Worm (Caenorhabditis elegans): ENCODE data around the gene idpp-12.

DNA sequence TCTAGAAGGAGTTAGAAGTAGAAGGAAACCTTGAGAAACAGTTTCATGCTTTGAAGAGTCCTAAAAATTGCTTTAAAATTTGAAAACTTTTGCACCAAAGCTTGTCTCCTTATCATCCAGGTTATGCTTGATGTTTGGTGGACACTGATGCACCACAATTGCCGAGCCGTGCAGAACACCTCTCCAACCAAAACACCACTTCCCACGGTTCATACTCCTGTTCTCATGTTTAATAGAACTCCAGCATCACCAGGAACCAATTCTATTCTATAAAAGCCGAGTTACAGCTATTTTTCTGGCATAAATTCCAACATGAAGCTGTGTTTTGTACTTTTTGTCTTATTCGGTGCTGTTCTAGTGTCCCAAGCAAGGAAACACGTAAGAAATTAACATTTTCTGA, 37.4 kb downstream of the idpp-12 start, which contains the start of gene F42A6.2:
- TF ChIP-seq lin-15B (tag; optimal IDR thresholded peaks at IDR 0.05) (no peak), fkh-10 (GFP tag; optimal IDR thresholded peaks at IDR 0.05) (no peak), nhr-237 (tag; optimal IDR thresholded peaks at IDR 0.05) (no peak), dpl-1 (GFP tag; optimal IDR thresholded peaks at IDR 0.05) (no peak), zag-1 (tag; optimal IDR thresholded peaks at IDR 0.05) (no peak), aly-2 (tag; optimal IDR thresholded peaks at IDR 0.05) (no peak), aha-1 (tag) (peak; percentile 18), unc-39 (tag; optimal IDR thresholded peaks at IDR 0.05) (no peak), zip-11 (GFP tag; IDR thresholded peaks at IDR 0.05) (no peak), nhr-28 (tag; optimal IDR thresholded peaks at IDR 0.05) (no peak)
